Worm (Caenorhabditis elegans) whole organism, young adult: ENCODE data around the gene C27B7.9.

Experiments
- B0261.1 ChIP-seq: sonication (generic microtip); optimal IDR thresholded peaks from 2 replicates; lab custom pipeline; 2016; ENCODE audit warnings: mild to moderate bottlenecking, missing genetic modification characterization, moderate library complexity, missing compliant biosample characterization
- B0336.3 ChIP-seq: fragments of 200-800 bp; sonication (Bioruptor generic); IDR thresholded peaks from 2 replicates; pipeline ENCODE4 v1.3.6; 2022; ENCODE audit warnings: missing genetic modification characterization, missing compliant biosample characterization
- C06A6.2 ChIP-seq: fragments of 200-800 bp; sonication (Bioruptor generic); conservative IDR thresholded peaks from 2 replicates; pipeline ENCODE4 v1.3.6; 2022; ENCODE audit warnings: missing genetic modification characterization, missing compliant biosample characterization
- C17E4.6 ChIP-seq: fragments of 200-800 bp; sonication (Bioruptor generic); IDR thresholded peaks from 2 replicates; pipeline ENCODE4 v1.3.6; 2022; ENCODE audit warnings: missing genetic modification reagents, missing genetic modification characterization, missing compliant biosample characterization
- D2030.7 ChIP-seq: fragments of 200-800 bp; sonication (Bioruptor generic); IDR thresholded peaks from 2 replicates; pipeline ENCODE4 v1.3.6; 2022; ENCODE audit warnings: missing genetic modification reagents, missing genetic modification characterization, missing compliant biosample characterization
- F33H1.4 ChIP-seq: fragments of 200-800 bp; sonication (Bioruptor generic); IDR thresholded peaks from 2 replicates; pipeline ENCODE4 v1.3.6; 2022; ENCODE audit warnings: missing genetic modification reagents, missing genetic modification characterization, missing compliant biosample characterization
- F49E8.2 ChIP-seq: sonication (generic microtip); optimal IDR thresholded peaks from 3 replicates; lab custom pipeline; 2017; ENCODE audit warnings: missing genetic modification characterization, mild to moderate bottlenecking, missing compliant biosample characterization, antibody characterized with exemption, moderate library complexity; ENCODE audit not compliant: insufficient read depth
- F57C9.4 ChIP-seq: sonication (generic microtip); optimal IDR thresholded peaks from 2 replicates; lab custom pipeline; 2017; ENCODE audit warnings: mild to moderate bottlenecking, missing genetic modification characterization, missing compliant biosample characterization
- K11D2.4 ChIP-seq: fragments of 200-800 bp; sonication (Bioruptor generic); IDR thresholded peaks from 2 replicates; pipeline ENCODE4 v1.3.6; 2022; ENCODE audit warnings: missing genetic modification reagents, missing genetic modification characterization, missing compliant biosample characterization
- K12H6.12 ChIP-seq: fragments of 200-800 bp; sonication (Bioruptor generic); optimal IDR thresholded peaks from 2 replicates; lab custom pipeline; 2018; ENCODE audit warnings: mild to moderate bottlenecking, missing genetic modification characterization, missing compliant biosample characterization
- T07F8.4 ChIP-seq: sonication (generic microtip); optimal IDR thresholded peaks from 2 replicates; lab custom pipeline; 2016; ENCODE audit warnings: mild to moderate bottlenecking, missing genetic modification characterization, moderate library complexity, missing compliant biosample characterization
- Y53F4B.3 ChIP-seq: fragments of 200-800 bp; sonication (Bioruptor generic); IDR thresholded peaks from 2 replicates; pipeline ENCODE4 v1.3.6; 2022; ENCODE audit warnings: missing genetic modification reagents, missing genetic modification characterization, missing compliant biosample characterization
- Y67H2A.10 ChIP-seq: fragments of 200-800 bp; sonication (Bioruptor generic); conservative IDR thresholded peaks from 2 replicates; pipeline ENCODE4 v1.3.6; 2022; ENCODE audit warnings: missing genetic modification reagents, missing genetic modification characterization, missing compliant biosample characterization
- Y79H2A.3 ChIP-seq: fragments of 200-800 bp; sonication (Bioruptor generic); conservative IDR thresholded peaks from 2 replicates; pipeline ENCODE4 v1.3.6; 2022; ENCODE audit warnings: missing genetic modification reagents, missing genetic modification characterization, missing compliant biosample characterization
- akir-1 ChIP-seq: fragments of 200-800 bp; sonication (Bioruptor generic); optimal IDR thresholded peaks from 2 replicates; lab custom pipeline; 2018; ENCODE audit warnings: mild to moderate bottlenecking, missing genetic modification characterization, moderate library complexity, missing compliant biosample characterization
- aptf-2 ChIP-seq: fragments of 200-800 bp; sonication (Bioruptor generic); conservative IDR thresholded peaks from 2 replicates; pipeline ENCODE4 v1.3.6; 2022; ENCODE audit warnings: missing genetic modification reagents, missing genetic modification characterization, missing compliant biosample characterization
- aptf-3 ChIP-seq: fragments of 200-800 bp; sonication (Bioruptor generic); IDR thresholded peaks from 2 replicates; pipeline ENCODE4 v1.3.6; 2022; ENCODE audit warnings: missing genetic modification characterization, missing compliant biosample characterization
- atf-7 ChIP-seq: sonication (generic microtip); optimal IDR thresholded peaks from 2 replicates; lab custom pipeline; 2017; ENCODE audit warnings: mild to moderate bottlenecking, missing genetic modification characterization, missing compliant biosample characterization
- athp-1 ChIP-seq: sonication (generic microtip); optimal IDR thresholded peaks from 2 replicates; lab custom pipeline; 2017; ENCODE audit warnings: mild to moderate bottlenecking, missing genetic modification characterization, missing compliant biosample characterization
- attf-3 ChIP-seq: fragments of 200-800 bp; sonication (Bioruptor generic); conservative IDR thresholded peaks from 2 replicates; pipeline ENCODE4 v1.3.6; 2022; ENCODE audit warnings: missing genetic modification reagents, missing genetic modification characterization, missing compliant biosample characterization
- ceh-79 ChIP-seq: sonication (generic microtip); optimal IDR thresholded peaks from 2 replicates; lab custom pipeline; 2017; ENCODE audit warnings: mild to moderate bottlenecking, missing genetic modification characterization, missing compliant biosample characterization
- chd-7 ChIP-seq: sonication (generic microtip); optimal IDR thresholded peaks from 2 replicates; lab custom pipeline; 2016; ENCODE audit warnings: mild to moderate bottlenecking, missing genetic modification characterization, moderate library complexity, missing compliant biosample characterization
- dpl-1 ChIP-seq: fragments of 150-350 bp; optimal IDR thresholded peaks from 2 replicates; lab custom pipeline; 2014; ENCODE audit warnings: missing biosample characterization, missing genetic modification reagents, missing genetic modification characterization
- efl-1 ChIP-seq: fragments of 150-350 bp; optimal IDR thresholded peaks from 2 replicates; lab custom pipeline; 2014; ENCODE audit warnings: missing biosample characterization, missing genetic modification reagents, missing genetic modification characterization
- egl-18 ChIP-seq: fragments of 200-800 bp; sonication (Bioruptor generic); IDR thresholded peaks from 2 replicates; pipeline ENCODE4 v1.3.6; 2022; ENCODE audit warnings: missing genetic modification reagents, missing genetic modification characterization, missing compliant biosample characterization
- egl-44 ChIP-seq: fragments of 200-800 bp; sonication (Bioruptor generic); IDR thresholded peaks from 2 replicates; pipeline ENCODE4 v1.3.6; 2022; ENCODE audit warnings: missing genetic modification reagents, missing genetic modification characterization, missing compliant biosample characterization
- ekl-4 ChIP-seq: fragments of 200-800 bp; sonication (Bioruptor generic); IDR thresholded peaks from 2 replicates; pipeline ENCODE4 v1.3.6; 2022; ENCODE audit warnings: missing genetic modification reagents, missing genetic modification characterization, missing compliant biosample characterization
- gei-17 ChIP-seq: fragments of 200-800 bp; sonication (Bioruptor generic); optimal IDR thresholded peaks from 2 replicates; lab custom pipeline; 2018; ENCODE audit warnings: mild to moderate bottlenecking, missing genetic modification characterization, missing compliant biosample characterization
- hlh-12 ChIP-seq: sonication (generic microtip); optimal IDR thresholded peaks from 2 replicates; lab custom pipeline; 2016; ENCODE audit warnings: missing genetic modification characterization, missing compliant biosample characterization
- hmg-20 ChIP-seq: fragments of 200-800 bp; sonication (Bioruptor generic); IDR thresholded peaks from 2 replicates; pipeline ENCODE4 v1.3.6; 2022; ENCODE audit warnings: missing genetic modification reagents, missing genetic modification characterization, missing compliant biosample characterization
- let-526 ChIP-seq: fragments of 200-800 bp; sonication (Bioruptor generic); IDR thresholded peaks from 2 replicates; pipeline ENCODE4 v1.3.6; 2022; ENCODE audit warnings: missing genetic modification reagents, missing genetic modification characterization, missing compliant biosample characterization
- lin-35 ChIP-seq, 3 experiments: fragments of 150-350 bp in 2 of 3; sonication (generic microtip) in 1 of 3; optimal IDR thresholded peaks; 2 replicates each; lab custom pipeline; 2014 to 2018; ENCODE audit warnings: missing biosample characterization in 3 of 3, missing genetic modification characterization in 3 of 3, missing genetic modification reagents in 3 of 3
- lin-40 ChIP-seq: sonication (generic microtip); optimal IDR thresholded peaks from 2 replicates; lab custom pipeline; 2016; ENCODE audit warnings: missing genetic modification characterization, mild to moderate bottlenecking, missing compliant biosample characterization, missing genotype, missing genetic modification reagents
- nhr-120 ChIP-seq: fragments of 200-800 bp; sonication (Bioruptor generic); IDR thresholded peaks from 2 replicates; pipeline ENCODE4 v1.3.6; 2022; ENCODE audit warnings: missing genetic modification characterization, missing compliant biosample characterization
- nhr-179 ChIP-seq: sonication (generic microtip); optimal IDR thresholded peaks from 2 replicates; lab custom pipeline; 2016; ENCODE audit warnings: mild to moderate bottlenecking, missing genetic modification characterization, missing compliant biosample characterization
- nhr-80 ChIP-seq: sonication (generic microtip); optimal IDR thresholded peaks from 2 replicates; lab custom pipeline; 2016; ENCODE audit warnings: missing genetic modification characterization, missing compliant biosample characterization
- pbrm-1 ChIP-seq: fragments of 200-800 bp; sonication (Bioruptor generic); IDR thresholded peaks from 2 replicates; pipeline ENCODE4 v1.3.6; 2022; ENCODE audit warnings: missing genetic modification reagents, missing genetic modification characterization, missing compliant biosample characterization
- repo-1 ChIP-seq: sonication (generic microtip); optimal IDR thresholded peaks from 2 replicates; lab custom pipeline; 2017; ENCODE audit warnings: mild to moderate bottlenecking, missing genetic modification characterization, missing compliant biosample characterization
- sdz-38 ChIP-seq: sonication (generic microtip); optimal IDR thresholded peaks from 2 replicates; lab custom pipeline; 2016; ENCODE audit warnings: missing genotype, missing genetic modification characterization, missing compliant biosample characterization
- snpc-1.3 ChIP-seq: sonication (generic microtip); optimal IDR thresholded peaks from 2 replicates; lab custom pipeline; 2017; ENCODE audit warnings: missing genetic modification characterization, mild to moderate bottlenecking, missing compliant biosample characterization, antibody characterized with exemption, moderate library complexity, missing genotype, missing genetic modification reagents; ENCODE audit not compliant: insufficient read depth
- snpc-3.4 ChIP-seq: sonication (generic microtip); optimal IDR thresholded peaks from 2 replicates; lab custom pipeline; 2017; ENCODE audit warnings: missing genetic modification characterization, mild to moderate bottlenecking, missing compliant biosample characterization, antibody characterized with exemption, moderate library complexity, missing genotype, missing genetic modification reagents
- ztf-25 ChIP-seq: fragments of 200-800 bp; sonication (Bioruptor generic); IDR thresholded peaks from 2 replicates; pipeline ENCODE4 v1.3.6; 2022; ENCODE audit warnings: missing genetic modification reagents, missing genetic modification characterization, missing compliant biosample characterization
- ztf-28 ChIP-seq: fragments of 200-800 bp; sonication (Bioruptor generic); IDR thresholded peaks from 2 replicates; pipeline ENCODE4 v1.3.6; 2022; ENCODE audit warnings: missing genetic modification reagents, missing genetic modification characterization, missing compliant biosample characterization
- ztf-6 ChIP-seq: fragments of 200-800 bp; sonication (Bioruptor generic); IDR thresholded peaks from 2 replicates; pipeline ENCODE4 v1.3.6; 2022; ENCODE audit warnings: missing genetic modification reagents, missing genetic modification characterization, missing compliant biosample characterization

The C27B7.9 gene

DNA sequence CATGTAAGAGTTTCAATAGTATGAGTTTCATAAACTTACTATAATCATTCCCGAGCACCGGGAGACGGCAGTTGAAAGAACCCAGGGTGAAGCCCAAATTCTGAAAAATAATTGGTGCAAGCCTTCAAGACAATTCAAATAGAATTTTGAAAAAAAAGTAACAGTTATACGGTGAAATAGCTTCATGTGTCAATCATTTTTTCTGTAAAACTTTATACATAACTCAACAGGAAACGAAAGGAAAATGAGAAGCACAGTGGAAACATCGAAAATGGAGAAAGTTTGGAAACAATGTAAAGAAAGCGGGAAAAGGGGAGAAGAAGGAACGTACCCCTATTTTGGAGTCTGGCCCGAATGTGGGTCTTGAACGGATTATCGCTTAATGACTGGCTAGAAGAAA, 43.0 kb downstream of the C27B7.9 start, which contains the start of gene C09G9.3:
Gene C09G9.3, minus strand, starts transcription at position 101 of the 400 bp plus-strand sequence.
- TF ChIP-seq akir-1 (GFP tag; lab: Kevin White, UChicago) (no peak), Y67H2A.10 (GFP tag; lab: Robert Waterston, UW) (no peak), ztf-25 (GFP tag; lab: Robert Waterston, UW) (no peak), hlh-12 (tag; lab: Kevin White, UChicago) (no peak)

DNA sequence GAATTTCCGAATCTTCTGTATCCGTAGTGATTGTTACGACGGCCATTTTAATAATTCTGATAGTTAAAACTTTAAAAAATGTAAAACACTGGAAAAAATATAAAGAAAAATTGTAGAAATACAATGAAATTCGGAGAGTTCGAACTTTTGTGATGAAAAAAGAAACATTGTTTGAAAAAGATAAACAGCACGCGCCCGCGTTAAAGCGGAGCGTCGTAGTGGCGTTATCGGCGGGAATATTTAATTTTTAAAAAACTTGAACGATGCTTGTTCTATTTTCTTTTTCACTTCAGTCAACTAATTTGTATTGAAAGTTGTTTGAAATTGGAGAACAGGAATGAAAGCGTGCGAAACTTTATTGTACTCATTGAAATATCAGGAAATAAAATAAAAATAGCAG, 46.3 kb downstream of the C27B7.9 start, which contains the start of gene npp-23:
Gene npp-23, minus strand, starts transcription at position 56 of the 400 bp plus-strand sequence.
- peak; percentile 71 for TF ChIP-seq dpl-1 (GFP tag; lab: Kevin White, UChicago)
- peak; percentile 85 for TF ChIP-seq efl-1
- TF ChIP-seq repo-1 (tag; lab: Kevin White, UChicago): no peak
- peak; percentile 94 for TF ChIP-seq attf-3
- TF ChIP-seq lin-35 (GFP tag; optimal IDR thresholded peaks at IDR 0.05; lab: Kevin White, UChicago): peak in 1 of 3 experiments; percentile 86
- TF ChIP-seq Y53F4B.3: no peak

- TF ChIP-seq nhr-80 (tag; lab: Kevin White, UChicago) (peak; percentile 18), ceh-79 (tag; lab: Kevin White, UChicago) (no peak)
Observed at ce11 chrIV:8867562-8867961, 48.3 kb downstream of the C27B7.9 start.

- TF ChIP-seq D2030.7 (GFP tag; lab: Robert Waterston, UW): no peak
- 0 out of 2 replicates have a peak, but pooled peaks have one; percentile 10 for TF ChIP-seq hmg-20 (GFP tag; lab: Robert Waterston, UW)
- TF ChIP-seq F49E8.2 (tag; lab: Kevin White, UChicago): no peak
- peak; percentile 17 for TF ChIP-seq atf-7 (tag; lab: Kevin White, UChicago)
- no peak for TF ChIP-seq K11D2.4 (GFP tag; lab: Robert Waterston, UW)
- TF ChIP-seq ztf-28 (GFP tag; lab: Robert Waterston, UW): no peak
- no peak for TF ChIP-seq chd-7 (tag; lab: Kevin White, UChicago)
- no peak for TF ChIP-seq Y67H2A.10 (GFP tag; lab: Robert Waterston, UW)
- TF ChIP-seq T07F8.4 (tag; lab: Kevin White, UChicago): no peak
- TF ChIP-seq K12H6.12: peak; percentile 45
- TF ChIP-seq ekl-4 (GFP tag; lab: Robert Waterston, UW): no peak
- TF ChIP-seq ztf-6 (GFP tag; lab: Robert Waterston, UW): no peak
- no peak for TF ChIP-seq sdz-38 (tag; lab: Kevin White, UChicago)
- no peak for TF ChIP-seq akir-1 (GFP tag; lab: Kevin White, UChicago)
- TF ChIP-seq egl-44: no peak
- TF ChIP-seq lin-40: peak; percentile 38
- TF ChIP-seq C06A6.2: no peak
- TF ChIP-seq F33H1.4 (GFP tag; lab: Robert Waterston, UW): no peak
- TF ChIP-seq athp-1 (tag; lab: Kevin White, UChicago): peak; percentile 16
- TF ChIP-seq nhr-179 (tag; lab: Kevin White, UChicago): no peak
- no peak for TF ChIP-seq aptf-2 (GFP tag; lab: Robert Waterston, UW)
- no peak for TF ChIP-seq egl-18 (GFP tag; lab: Robert Waterston, UW)
- no peak for TF ChIP-seq Y79H2A.3 (GFP tag; lab: Robert Waterston, UW)
- TF ChIP-seq snpc-1.3 (tag; lab: Kevin White, UChicago): peak; percentile 33
- peak; percentile 55 for TF ChIP-seq B0336.3 (GFP tag; lab: Robert Waterston, UW)
- TF ChIP-seq pbrm-1: no peak
- no peak for TF ChIP-seq snpc-3.4 (tag; lab: Kevin White, UChicago)
- no peak for TF ChIP-seq B0261.1 (tag; lab: Kevin White, UChicago)
- no peak for TF ChIP-seq ztf-25 (GFP tag; lab: Robert Waterston, UW)
- no peak for TF ChIP-seq let-526 (GFP tag; lab: Robert Waterston, UW)
- TF ChIP-seq aptf-3 (GFP tag; lab: Robert Waterston, UW): no peak
- no peak for TF ChIP-seq gei-17 (GFP tag; lab: Kevin White, UChicago)
- TF ChIP-seq F57C9.4 (tag; lab: Kevin White, UChicago): no peak
- no peak for TF ChIP-seq C17E4.6
- no peak for TF ChIP-seq nhr-120 (GFP tag; lab: Robert Waterston, UW)
Observed at ce11 chrIV:8866092-8866491, 49.8 kb downstream of the C27B7.9 start.
